Worm (Caenorhabditis elegans): ENCODE measurements around the gene nhr-110.

DNA sequence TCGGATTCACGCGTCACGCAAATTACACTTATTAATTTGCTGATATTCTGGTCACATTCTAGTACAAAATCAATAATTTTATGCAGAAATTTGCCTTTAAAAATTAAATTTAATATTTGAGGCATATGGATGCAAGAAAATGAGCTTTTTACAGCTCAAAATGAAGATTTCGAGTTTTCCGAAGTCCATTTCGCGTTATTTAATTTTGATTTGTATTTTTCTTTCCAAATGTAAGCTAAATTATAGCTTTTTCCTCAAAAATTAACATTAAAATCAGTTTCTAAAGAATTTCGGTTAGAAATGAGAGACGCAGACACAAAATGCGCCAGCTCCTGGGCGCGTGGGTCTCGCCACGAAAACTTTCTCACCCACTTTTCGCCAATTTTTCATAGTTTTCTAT, 37.3 kb downstream of the nhr-110 start, which contains the start of gene F16B4.6:
- no peak for TF ChIP-seq pha-4 (tag; optimal IDR thresholded peaks at IDR 0.05)
- no peak for TF ChIP-seq nhr-28 (tag; optimal IDR thresholded peaks at IDR 0.05)
- no peak for TF ChIP-seq snpc-4 (tag; optimal IDR thresholded peaks at IDR 0.05)
- TF ChIP-seq unc-39 (tag; optimal IDR thresholded peaks at IDR 0.05) = no peak
- no peak for TF ChIP-seq ztf-11 (tag; optimal IDR thresholded peaks at IDR 0.05)
- TF ChIP-seq unc-62 (GFP tag; optimal IDR thresholded peaks at IDR 0.05) = no peak
- TF ChIP-seq nhr-76 (tag; optimal IDR thresholded peaks at IDR 0.05) = no peak
- TF ChIP-seq flh-1 (GFP tag; optimal IDR thresholded peaks at IDR 0.05) = no peak
- TF ChIP-seq sptf-1 (tag; optimal IDR thresholded peaks at IDR 0.05) = no peak
- TF ChIP-seq nhr-12 (tag; optimal IDR thresholded peaks at IDR 0.05) = no peak
- no peak for TF ChIP-seq nhr-237 (tag; optimal IDR thresholded peaks at IDR 0.05)

All from whole organism, mixed stage, embryonic.